Worm (Caenorhabditis elegans) whole organism, L3 larva: ENCODE measurements around the gene nspe-1.

Experiments used
- elt-3 ChIP-seq, 3 experiments: fragments of 150-350 bp in 1 of 3; sonication (generic microtip) in 2 of 3; optimal IDR thresholded peaks; 2 replicates in 2 of 3; 4 replicates in 1 of 3; lab custom pipeline; 2014 to 2017; ENCODE audit warnings: missing biosample characterization in 3 of 3, missing genetic modification characterization in 3 of 3
- nhr-11 ChIP-seq: fragments of 150-350 bp; optimal IDR thresholded peaks from 2 replicates; lab custom pipeline; 2014; ENCODE audit warnings: missing biosample characterization, missing genetic modification characterization
- nhr-28 ChIP-seq: fragments of 150-350 bp; optimal IDR thresholded peaks from 2 replicates; lab custom pipeline; 2014; ENCODE audit warnings: missing biosample characterization, missing genetic modification characterization
- sea-2 ChIP-seq: fragments of 150-350 bp; sonication (generic microtip); optimal IDR thresholded peaks from 4 replicates; lab custom pipeline; 2014; ENCODE audit warnings: missing biosample characterization, missing genetic modification reagents, missing genetic modification characterization
- tbx-2 ChIP-seq: sonication (generic microtip); optimal IDR thresholded peaks from 2 replicates; lab custom pipeline; 2016; ENCODE audit warnings: mild to moderate bottlenecking, missing genetic modification characterization, missing compliant biosample characterization
- unc-39 ChIP-seq: sonication (generic microtip); optimal IDR thresholded peaks from 4 replicates; lab custom pipeline; 2017; ENCODE audit warnings: missing biosample characterization, missing genetic modification characterization
- ztf-4 ChIP-seq: fragments of 150-350 bp; optimal IDR thresholded peaks from 2 replicates; lab custom pipeline; 2014; ENCODE audit warnings: missing biosample characterization, missing genetic modification characterization

- no peak for TF ChIP-seq unc-39 (tag; lab: Kevin White, UChicago)
- no peak for TF ChIP-seq nhr-28 (tag; lab: Kevin White, UChicago)
- no peak for TF ChIP-seq ztf-4 (tag; lab: Kevin White, UChicago)
- TF ChIP-seq sea-2 (GFP tag; lab: Kevin White, UChicago), result no peak
- TF ChIP-seq tbx-2 (tag; lab: Kevin White, UChicago), result no peak
- TF ChIP-seq elt-3 (tag; optimal IDR thresholded peaks at IDR 0.05; lab: Kevin White, UChicago), result no peak
- no peak for TF ChIP-seq nhr-11 (tag; lab: Kevin White, UChicago)
Measured at ce11 chrII:12654447-12654846, 33.8 kb upstream of the nspe-1 start, which contains the start of gene rgs-4.
